Fruit fly (Drosophila melanogaster) Kc167 (cell line): ENCODE results near the gene sbr.

Experiments
- Myc ChIP-seq: fragments of >200 bp; optimal IDR thresholded peaks from 2 replicates; lab custom pipeline; 2017; ENCODE audit warnings: missing external identifiers
- Sin3A ChIP-seq: fragments of >200 bp; optimal IDR thresholded peaks from 2 replicates; lab custom pipeline; 2018; ENCODE audit warnings: missing external identifiers
- h ChIP-seq: fragments of >200 bp; optimal IDR thresholded peaks from 3 replicates; lab custom pipeline; 2018; ENCODE audit warnings: missing external identifiers
- insv ChIP-seq: fragments of >200 bp; optimal IDR thresholded peaks from 3 replicates; lab custom pipeline; 2018; ENCODE audit warnings: missing external identifiers
- psq ChIP-seq: fragments of >200 bp; optimal IDR thresholded peaks from 2 replicates; lab custom pipeline; 2017; ENCODE audit warnings: missing external identifiers
- ttk ChIP-seq: sonication (Bioruptor generic); optimal IDR thresholded peaks from 2 replicates; lab custom pipeline; 2017; ENCODE audit warnings: missing external identifiers

Gene sbr

dm6 chrX:10846972-10847435 lies at the start of gene sbr:
Gene sbr, minus strand, starts transcription at chrX:10847092.
- TF ChIP-seq insv: no peak
- no peak for TF ChIP-seq h
- TF ChIP-seq ttk (lab: Kevin White, UChicago): no peak
- TF ChIP-seq Myc (lab: Kevin White, UChicago): no peak
- no peak for TF ChIP-seq psq (lab: Kevin White, UChicago)

- TF ChIP-seq Myc (lab: Kevin White, UChicago) (no peak), psq (lab: Kevin White, UChicago) (no peak), h (no peak), insv (no peak), ttk (lab: Kevin White, UChicago) (no peak), Sin3A (lab: Kevin White, UChicago) (no peak)
These were observed 46.3 kb upstream of the sbr start for dm6 chrX:10893208-10893607.

dm6 chrX:10891150-10891549 lies 44.3 kb upstream of the sbr start, which contains the start of gene Ork1:
Gene Ork1, minus strand, starts transcription at chrX:10891250.
- TF ChIP-seq h (no peak), Myc (lab: Kevin White, UChicago) (no peak), Sin3A (lab: Kevin White, UChicago) (no peak), ttk (lab: Kevin White, UChicago) (no peak), psq (lab: Kevin White, UChicago) (no peak), insv (no peak)

- no peak for TF ChIP-seq psq (lab: Kevin White, UChicago)
- TF ChIP-seq insv: no peak
- no peak for TF ChIP-seq Sin3A (lab: Kevin White, UChicago)
- TF ChIP-seq h: no peak
- TF ChIP-seq ttk (lab: Kevin White, UChicago): no peak
- TF ChIP-seq Myc (lab: Kevin White, UChicago): no peak
These were observed 43.2 kb upstream of the sbr start for dm6 chrX:10889955-10890617.

- TF ChIP-seq ttk (lab: Kevin White, UChicago) (no peak), h (no peak), Myc (lab: Kevin White, UChicago) (no peak), psq (lab: Kevin White, UChicago) (no peak), insv (no peak), Sin3A (lab: Kevin White, UChicago) (no peak)
These were observed 40.8 kb upstream of the sbr start for dm6 chrX:10887643-10888042.

- TF ChIP-seq insv (no peak), Myc (lab: Kevin White, UChicago) (no peak), h (no peak), Sin3A (lab: Kevin White, UChicago) (no peak), ttk (lab: Kevin White, UChicago) (no peak), psq (lab: Kevin White, UChicago) (no peak)
These were observed 39.5 kb upstream of the sbr start for dm6 chrX:10886418-10886817.

- no peak for TF ChIP-seq Myc (lab: Kevin White, UChicago)
- no peak for TF ChIP-seq Sin3A (lab: Kevin White, UChicago)
- no peak for TF ChIP-seq h
- no peak for TF ChIP-seq psq (lab: Kevin White, UChicago)
- no peak for TF ChIP-seq insv
- no peak for TF ChIP-seq ttk (lab: Kevin White, UChicago)
These were observed 36.8 kb upstream of the sbr start for dm6 chrX:10883740-10884139.

- TF ChIP-seq ttk (lab: Kevin White, UChicago): no peak
- TF ChIP-seq Myc (lab: Kevin White, UChicago): no peak
- no peak for TF ChIP-seq insv
- TF ChIP-seq Sin3A (lab: Kevin White, UChicago): no peak
- TF ChIP-seq h: no peak
- TF ChIP-seq psq (lab: Kevin White, UChicago): no peak
These were observed 35.9 kb upstream of the sbr start for dm6 chrX:10882786-10883185.

dm6 chrX:10877087-10877935 lies 30.4 kb upstream of the sbr start, which contains the start of gene CG1637:
Gene CG1637, minus strand, starts transcription at chrX:10877893.
- TF ChIP-seq Myc (lab: Kevin White, UChicago): no peak
- TF ChIP-seq Sin3A (lab: Kevin White, UChicago): no peak
- TF ChIP-seq insv: no peak
- no peak for TF ChIP-seq psq (lab: Kevin White, UChicago)
- no peak for TF ChIP-seq ttk (lab: Kevin White, UChicago)
- no peak for TF ChIP-seq h

dm6 chrX:10876451-10876850 lies 29.6 kb upstream of the sbr start:
- no peak for TF ChIP-seq ttk (lab: Kevin White, UChicago)
- TF ChIP-seq h: no peak

dm6 chrX:10869045-10869444 lies 22.2 kb upstream of the sbr start, which contains the start of gene CG2157:
Gene CG2157, plus strand, starts transcription at chrX:10869284.
- TF ChIP-seq psq (lab: Kevin White, UChicago) (no peak), Myc (lab: Kevin White, UChicago) (no peak), insv (no peak), ttk (lab: Kevin White, UChicago) (no peak), h (no peak), Sin3A (lab: Kevin White, UChicago) (no peak)

- TF ChIP-seq insv (no peak), Myc (lab: Kevin White, UChicago) (no peak), h (no peak), Sin3A (lab: Kevin White, UChicago) (no peak), psq (lab: Kevin White, UChicago) (no peak), ttk (lab: Kevin White, UChicago) (no peak)
These were observed 20.8 kb upstream of the sbr start for dm6 chrX:10867692-10868091.
